Fruit fly (Drosophila melanogaster) ovary, adult (tissue): ENCODE results near the gene CG9184.

Experiments
- CG17801 ChIP-seq: fragments of 200-800 bp; optimal IDR thresholded peaks from 2 replicates; lab custom pipeline; 2019; ENCODE audit warnings: missing biosample characterization, mild to moderate bottlenecking, missing genetic modification characterization, moderate library complexity; ENCODE audit not compliant: partially characterized antibody

Gene CG9184

DNA sequence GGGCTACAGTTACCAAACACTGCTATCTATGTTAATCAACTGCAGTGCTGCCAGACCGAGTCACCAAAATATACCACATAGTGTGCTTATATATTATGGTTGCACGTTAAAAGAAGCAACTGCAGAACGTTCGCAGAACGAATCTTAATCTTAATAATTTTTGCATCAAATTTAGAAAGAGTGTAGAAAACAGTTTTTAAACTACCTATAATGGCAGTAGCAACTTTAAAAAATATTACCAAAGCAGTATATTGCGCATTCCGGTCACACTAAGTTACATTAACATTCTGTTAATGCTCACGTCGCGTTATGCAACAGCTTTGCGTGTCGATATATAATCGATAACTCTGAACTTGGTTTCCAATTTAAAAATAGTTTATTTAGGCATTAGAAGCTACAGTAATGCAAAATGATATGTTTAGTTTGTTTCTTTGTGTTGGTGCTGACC is 19.6 kb upstream of the CG9184 start, which contains the start of gene indra:
indra (minus strand) TSS at position 271 of the 448 bp plus-strand sequence.
- peak; percentile 41 for TF ChIP-seq CG17801

DNA sequence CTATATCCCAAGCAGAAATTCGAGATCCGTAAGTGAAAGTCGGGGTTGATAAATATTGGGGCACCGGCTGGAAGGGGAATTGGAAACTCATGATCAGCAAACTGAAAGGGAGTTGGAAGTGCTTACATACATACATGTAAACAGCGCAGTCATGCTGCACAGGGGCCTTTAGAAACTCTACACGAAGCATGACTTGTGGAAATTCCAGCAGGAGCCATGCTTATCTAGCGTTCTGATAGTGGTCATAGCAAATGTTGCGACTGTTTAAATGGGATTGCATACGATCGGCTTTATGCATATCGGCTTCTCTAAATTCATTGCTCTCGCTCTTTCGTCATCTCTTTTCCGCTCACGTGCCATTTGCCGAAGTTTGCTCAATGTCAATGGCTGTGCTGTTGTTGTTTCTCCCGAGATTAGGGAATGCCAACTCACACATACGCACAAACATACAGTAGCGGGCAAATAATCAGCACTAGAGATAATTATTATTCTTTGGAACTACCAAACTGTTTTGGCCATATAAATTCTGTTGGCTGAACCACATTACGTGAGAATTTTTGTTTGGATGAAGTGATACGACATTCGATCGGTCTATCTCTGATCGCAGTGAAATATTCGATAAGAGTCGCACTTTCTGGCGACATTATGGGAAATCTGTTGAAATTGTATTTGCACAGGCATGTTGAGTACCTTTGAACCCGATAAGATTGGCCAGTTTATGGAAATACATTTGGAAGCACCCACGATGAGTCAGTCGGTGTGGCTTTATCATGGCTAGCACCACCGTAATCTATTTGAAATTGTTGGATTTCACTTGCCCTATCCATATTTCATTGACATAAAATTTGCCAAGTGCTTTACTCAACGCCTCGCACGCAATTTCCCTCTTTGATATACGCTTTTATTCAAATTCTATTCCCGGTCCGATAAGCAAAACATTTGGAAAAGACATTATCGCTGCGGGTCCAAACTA is 13.7 kb upstream of the CG9184 start:
- no peak for TF ChIP-seq CG17801

DNA sequence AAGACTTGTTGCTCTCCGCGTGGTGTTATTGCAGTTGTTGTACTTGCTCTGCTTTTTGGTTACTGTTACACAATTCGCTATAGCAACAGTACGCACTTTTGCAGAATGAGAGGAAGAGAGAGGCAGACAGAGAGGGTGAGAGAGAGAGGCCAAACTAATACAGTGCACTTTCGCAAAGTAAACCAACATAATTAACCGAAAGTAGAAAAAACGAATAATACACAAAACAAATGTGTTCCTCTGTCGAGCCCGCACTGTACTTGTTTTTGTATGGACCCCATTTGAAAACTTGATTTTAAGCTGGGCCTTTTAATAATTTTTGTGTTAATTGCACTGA is 12.8 kb upstream of the CG9184 start:
- peak; percentile 40 for TF ChIP-seq CG17801

DNA sequence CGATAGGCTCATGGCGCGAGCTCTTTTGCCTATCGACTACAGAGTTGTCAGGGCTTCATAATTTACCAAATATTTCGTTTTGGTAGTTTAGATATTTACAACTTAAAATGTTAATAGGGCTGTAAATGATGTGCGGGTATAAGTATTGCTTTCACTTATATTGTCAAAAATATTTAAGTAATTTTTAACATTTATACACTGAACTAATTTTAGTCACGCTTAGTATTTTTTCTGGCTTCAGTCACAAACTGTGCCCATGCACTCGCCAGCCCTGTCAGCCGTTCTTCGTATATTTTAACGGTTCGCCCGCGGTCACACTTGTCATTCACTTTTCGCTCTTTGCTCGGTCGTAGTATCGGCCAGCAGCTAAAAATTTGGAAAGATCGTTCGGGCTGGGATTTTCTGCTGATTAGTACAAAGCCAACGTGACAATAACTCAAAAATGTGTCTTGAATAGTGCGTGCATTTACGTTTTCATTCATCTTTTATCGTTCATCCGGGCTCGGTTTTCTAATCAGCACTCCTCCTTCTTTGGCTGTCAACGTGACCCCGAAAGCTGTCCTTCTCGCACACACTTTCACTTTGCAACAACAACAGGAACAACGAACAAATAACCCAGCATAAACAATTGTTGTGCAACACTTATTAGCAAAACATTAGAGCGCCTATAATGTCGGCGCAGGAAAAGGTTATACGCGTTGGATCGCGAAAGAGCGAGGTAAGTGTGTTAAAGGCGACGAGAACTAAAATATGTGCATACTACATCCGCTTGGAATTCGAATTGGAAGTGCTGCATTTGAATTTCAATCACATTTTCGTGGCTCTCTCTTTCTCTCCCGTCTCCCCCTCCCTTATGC is 12.2 kb upstream of the CG9184 start, which contains the start of the genes Hmbs and CG2211:
Hmbs (plus strand) TSS at position 319 of the 857 bp plus-strand sequence.
CG2211 (minus strand) TSS at position 789 of the 857 bp plus-strand sequence.
- TF ChIP-seq CG17801 = peak; percentile 85

DNA sequence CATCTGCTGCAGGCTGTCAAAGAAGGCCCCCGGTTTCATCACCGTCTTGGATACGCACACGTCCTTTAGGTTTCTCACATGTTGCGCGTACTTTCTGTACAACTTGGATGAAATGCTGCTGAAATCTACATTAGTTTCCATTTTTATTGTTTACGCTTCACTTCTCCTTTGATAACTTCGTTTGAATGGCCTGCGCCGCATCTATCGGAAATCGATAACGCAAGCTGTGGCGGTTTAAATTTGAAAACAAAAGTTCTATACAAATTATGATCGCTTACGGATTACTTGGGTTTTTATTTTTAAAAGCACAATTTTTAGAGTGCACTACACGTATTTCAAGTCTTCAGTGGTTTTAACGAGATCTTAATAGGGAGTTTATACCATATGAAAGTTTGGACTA is 10.4 kb upstream of the CG9184 start, which contains the start of gene msd5:
msd5 (minus strand) TSS at position 174 of the 400 bp plus-strand sequence.
- TF ChIP-seq CG17801 = no peak

DNA sequence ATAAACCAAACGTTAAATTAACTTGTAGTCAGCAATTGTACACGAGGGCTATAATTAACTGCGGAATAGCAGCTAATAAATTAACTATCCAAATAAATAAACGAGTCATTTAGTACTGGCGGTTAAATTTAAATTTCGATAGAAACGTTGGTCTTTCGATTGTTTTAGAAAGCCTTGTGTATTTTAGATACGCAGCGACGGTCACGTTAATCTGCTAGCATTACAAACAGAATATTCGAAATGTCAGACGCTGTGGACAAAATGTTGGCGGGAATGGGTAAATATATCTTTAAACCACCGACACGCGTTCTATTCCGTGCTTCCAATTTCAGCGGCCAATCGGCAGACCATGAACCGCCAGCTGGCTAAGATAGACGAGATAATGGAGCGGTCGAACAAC is 8.9 kb upstream of the CG9184 start, which contains the start of gene msd1:
msd1 (plus strand) TSS at position 203 of the 400 bp plus-strand sequence.
- no peak for TF ChIP-seq CG17801

DNA sequence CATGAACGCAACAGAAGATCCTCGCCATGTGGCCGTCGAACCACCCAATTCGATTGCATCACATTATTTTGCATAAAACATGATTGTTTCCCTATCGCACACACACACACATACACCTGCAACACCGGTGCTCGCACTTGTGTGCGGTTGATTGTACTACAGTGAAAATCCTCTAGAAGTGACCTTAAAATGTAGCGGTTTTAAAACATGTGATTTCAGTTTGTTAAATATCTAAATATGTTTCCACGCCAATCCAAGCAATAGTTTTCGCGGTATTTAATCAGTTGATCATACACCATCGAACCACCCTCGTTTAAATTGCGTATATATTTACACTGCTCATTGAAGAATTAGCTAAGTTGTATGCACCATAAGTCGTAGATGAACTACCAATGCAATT is 7.8 kb upstream of the CG9184 start:
- no peak for TF ChIP-seq CG17801

DNA sequence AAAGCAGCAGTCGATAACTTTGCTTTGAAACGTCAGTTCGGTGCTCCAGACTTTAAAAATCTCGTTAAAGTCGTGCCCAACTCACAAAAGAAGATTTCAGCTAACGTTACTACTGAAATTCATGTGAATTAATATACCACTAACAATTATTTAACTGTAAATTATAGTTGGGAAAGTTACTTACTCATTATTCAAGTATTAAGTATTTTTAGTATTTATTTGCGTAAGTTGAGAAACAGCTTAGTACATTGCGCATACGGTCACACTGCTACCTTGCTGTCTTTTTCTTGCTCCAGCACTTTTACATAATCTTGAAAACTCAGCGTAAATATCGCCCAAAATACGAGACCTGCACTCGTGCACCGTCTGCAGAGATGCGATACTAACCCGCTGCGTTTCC is 7.1 kb upstream of the CG9184 start, which contains the start of gene ND-ACP:
ND-ACP (plus strand) TSS at position 226 of the 400 bp plus-strand sequence.
- no peak for TF ChIP-seq CG17801

DNA sequence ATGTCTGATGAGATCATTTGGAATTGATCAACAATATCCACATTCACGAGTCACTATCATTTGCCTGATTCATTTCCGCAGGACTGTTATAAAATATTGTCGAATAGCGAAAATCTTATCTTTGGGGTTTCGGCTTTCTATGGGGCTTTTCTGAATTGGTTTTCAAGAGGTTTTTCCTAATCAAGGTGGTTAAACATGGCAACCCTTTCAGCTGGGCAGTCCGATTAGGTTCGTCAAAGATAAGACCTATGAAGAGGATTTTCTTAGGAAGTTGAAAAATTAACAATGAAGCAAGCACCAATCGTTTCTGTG is 3.0 kb upstream of the CG9184 start:
- no peak for TF ChIP-seq CG17801

DNA sequence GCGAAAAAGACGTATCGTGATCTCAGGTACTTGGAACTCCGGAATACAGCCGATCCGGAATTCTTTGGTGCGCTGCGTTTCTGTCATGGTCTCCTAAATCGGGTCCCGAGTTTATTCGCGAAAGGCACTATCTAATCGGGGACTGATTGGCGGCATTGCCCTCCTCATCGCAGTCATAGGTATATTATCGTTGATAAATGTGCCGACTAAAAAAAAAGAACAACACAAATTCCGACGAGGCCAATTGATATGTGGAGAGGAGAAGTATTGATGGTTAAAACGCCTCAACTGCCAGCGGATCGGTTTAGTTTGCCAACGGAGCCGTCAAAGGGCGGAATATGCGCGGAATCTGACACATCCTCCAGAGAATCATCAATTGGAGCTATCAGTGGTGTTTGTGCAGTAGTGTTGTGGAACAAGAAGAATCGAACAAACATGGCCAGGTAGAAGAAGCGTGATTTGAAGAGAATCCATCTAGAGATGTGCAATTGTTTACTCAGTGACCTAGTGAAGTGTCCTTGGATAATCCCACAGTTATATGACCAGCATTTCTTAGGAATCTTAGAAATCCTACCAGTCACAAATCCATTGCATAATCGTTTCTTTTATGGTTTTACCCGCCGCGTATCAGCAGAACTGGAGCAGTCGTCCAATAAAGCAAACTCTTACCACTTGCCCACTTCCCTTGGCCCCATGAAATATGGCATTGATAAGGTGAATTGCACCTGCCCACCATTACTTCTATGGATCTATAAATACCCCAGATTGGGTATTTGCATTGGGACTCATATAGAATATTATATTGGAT is 2.4 kb upstream of the CG9184 start:
- no peak for TF ChIP-seq CG17801

DNA sequence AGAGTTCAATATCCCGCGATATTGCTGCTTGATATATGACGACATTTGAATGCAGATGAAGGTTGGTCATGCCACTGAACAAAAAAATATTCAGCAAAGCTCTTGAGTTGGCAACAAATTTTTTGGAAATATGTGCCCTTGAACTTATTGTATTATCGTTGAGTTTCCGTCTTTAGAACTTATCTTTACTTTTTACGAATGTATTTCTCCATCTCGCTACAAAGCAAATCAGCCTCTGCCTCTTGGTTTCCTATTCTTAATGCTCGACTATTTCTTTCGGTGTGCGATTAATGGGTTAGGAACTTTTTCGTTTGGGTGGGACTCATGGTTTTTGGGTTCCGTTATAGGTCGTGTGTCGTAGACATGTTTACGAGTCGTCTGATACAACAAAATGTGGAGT is 530 bp upstream of the CG9184 start:
- no peak for TF ChIP-seq CG17801

DNA sequence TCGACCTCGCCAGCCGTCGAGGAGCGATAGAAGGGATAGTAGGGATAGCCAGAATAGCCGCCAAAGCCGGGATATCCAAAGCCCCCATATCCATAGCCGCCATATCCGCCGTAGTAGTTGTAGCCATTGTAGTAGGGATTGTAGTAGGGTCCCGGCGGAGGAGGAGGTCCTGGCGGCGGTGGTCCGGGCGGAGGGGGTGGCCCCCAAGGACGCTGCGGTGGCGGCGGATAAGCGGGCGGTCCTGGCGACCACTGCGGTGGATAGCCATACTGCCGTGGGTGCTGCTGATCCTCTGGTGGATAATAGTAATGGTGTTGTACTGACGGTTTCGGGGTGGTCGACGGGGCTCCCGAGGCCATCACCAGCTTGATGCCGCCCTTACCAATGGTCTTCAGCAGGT is 447 bp downstream of the CG9184 start:
- no peak for TF ChIP-seq CG17801

DNA sequence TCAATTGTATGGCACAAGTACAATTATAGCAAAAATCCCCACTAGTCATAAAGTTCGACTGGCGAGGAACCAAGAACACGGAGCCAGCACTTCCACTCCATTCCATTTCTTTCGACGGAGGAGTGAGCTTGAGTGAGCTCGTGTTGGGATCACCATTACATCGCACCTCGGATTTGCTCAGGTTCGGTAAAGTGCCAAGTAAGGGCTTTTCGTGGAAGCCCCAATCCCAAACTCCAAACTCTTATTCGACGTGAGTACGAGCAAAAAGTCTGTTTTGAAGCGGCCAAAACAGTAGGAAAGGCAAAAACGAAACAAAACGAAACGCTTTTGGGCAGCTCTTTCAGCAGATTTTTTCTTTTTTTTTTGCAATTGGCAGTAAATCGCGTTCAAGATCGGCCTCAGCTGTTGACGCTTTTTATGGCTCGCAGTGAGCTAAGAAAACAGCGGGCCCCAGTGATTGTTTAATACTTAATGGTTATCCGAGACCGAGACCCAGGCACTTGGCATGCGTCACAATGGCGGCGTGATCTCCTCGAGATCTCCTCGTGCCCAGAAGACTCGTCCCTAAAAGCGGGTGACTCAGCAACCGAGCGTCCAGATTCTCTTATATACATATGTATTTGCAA is 1.6 kb downstream of the CG9184 start:
- TF ChIP-seq CG17801 = no peak

DNA sequence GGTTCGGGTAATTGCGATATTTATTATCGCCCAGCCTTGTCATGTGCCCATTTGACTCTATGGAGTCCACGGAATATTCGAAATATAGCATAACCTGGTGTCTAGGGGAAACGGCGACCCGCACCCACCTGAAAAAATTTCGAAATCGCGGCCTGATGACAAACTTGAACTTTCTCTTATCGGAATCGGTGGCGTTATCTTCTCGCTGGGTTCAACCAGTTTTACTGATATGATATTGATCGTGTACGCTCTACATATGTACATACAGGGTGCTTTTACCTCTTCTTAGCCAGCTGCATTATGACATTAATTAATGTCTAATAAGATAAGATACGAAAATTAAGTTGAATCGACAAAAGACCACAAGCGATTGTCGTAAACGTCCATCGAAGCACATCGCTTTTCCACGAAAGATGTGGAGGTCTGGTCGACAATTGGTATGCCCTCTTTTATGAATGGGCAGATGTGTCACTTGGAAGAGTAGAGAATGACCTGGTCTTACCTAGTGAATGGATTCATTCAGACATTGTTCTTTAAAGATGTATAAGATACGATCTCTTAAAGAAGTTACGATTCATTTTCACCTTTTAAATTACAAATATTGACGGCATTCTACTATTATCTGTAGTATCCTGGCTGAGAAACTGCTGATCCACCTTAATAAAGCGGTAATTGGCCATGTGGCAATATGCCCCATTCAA is 2.2 kb downstream of the CG9184 start:
- peak; percentile 62 for TF ChIP-seq CG17801
